Worm (Caenorhabditis elegans) whole organism, mixed stage, embryonic: Measurements from ENCODE around the gene nspc-15.

Experiments
- blmp-1 ChIP-seq: fragments of 150-350 bp; optimal IDR thresholded peaks from 2 replicates; lab custom pipeline; 2014; ENCODE audit warnings: missing biosample characterization, missing genetic modification characterization
- ceh-39 ChIP-seq: fragments of 150-350 bp; optimal IDR thresholded peaks from 2 replicates; lab custom pipeline; 2014; ENCODE audit warnings: missing biosample characterization, missing genetic modification characterization
- ces-1 ChIP-seq: fragments of 150-350 bp; optimal IDR thresholded peaks from 2 replicates; lab custom pipeline; 2014; ENCODE audit warnings: missing biosample characterization, missing genetic modification reagents, missing genetic modification characterization
- elt-1 ChIP-seq: sonication (generic microtip); optimal IDR thresholded peaks from 2 replicates; lab custom pipeline; 2017; ENCODE audit warnings: missing genetic modification characterization, mild to moderate bottlenecking, missing compliant biosample characterization, antibody characterized with exemption, moderate library complexity, borderline replicate concordance; ENCODE audit not compliant: insufficient read depth
- ham-2 ChIP-seq: fragments of 200-800 bp; sonication (Bioruptor generic); optimal IDR thresholded peaks from 2 replicates; lab custom pipeline; 2018; ENCODE audit warnings: mild to moderate bottlenecking, missing genetic modification characterization, missing compliant biosample characterization
- lin-13 ChIP-seq: fragments of 150-350 bp; optimal IDR thresholded peaks from 2 replicates; lab custom pipeline; 2014; ENCODE audit warnings: missing biosample characterization, missing genetic modification characterization
- lin-32 ChIP-seq: fragments of 200-800 bp; sonication (Bioruptor generic); optimal IDR thresholded peaks from 2 replicates; lab custom pipeline; 2018; ENCODE audit warnings: mild to moderate bottlenecking, missing genetic modification characterization, missing compliant biosample characterization
- nhr-237 ChIP-seq: fragments of 150-350 bp; optimal IDR thresholded peaks from 2 replicates; lab custom pipeline; 2014; ENCODE audit warnings: missing biosample characterization, missing genetic modification characterization
- nhr-28 ChIP-seq: fragments of 150-350 bp; optimal IDR thresholded peaks from 2 replicates; lab custom pipeline; 2014; ENCODE audit warnings: missing biosample characterization, missing genetic modification characterization
- pha-4 ChIP-seq: fragments of 150-350 bp; optimal IDR thresholded peaks from 2 replicates; lab custom pipeline; 2018; ENCODE audit warnings: missing biosample characterization, missing genetic modification reagents, missing genetic modification characterization
- snpc-4 ChIP-seq: fragments of 150-350 bp; optimal IDR thresholded peaks from 2 replicates; lab custom pipeline; 2014; ENCODE audit warnings: missing biosample characterization, missing genetic modification characterization
- sptf-1 ChIP-seq: sonication (generic microtip); optimal IDR thresholded peaks from 2 replicates; lab custom pipeline; 2017; ENCODE audit warnings: mild to moderate bottlenecking, missing genetic modification characterization, moderate library complexity, missing compliant biosample characterization
- unc-39 ChIP-seq: fragments of 150-350 bp; optimal IDR thresholded peaks from 2 replicates; lab custom pipeline; 2014; ENCODE audit warnings: missing biosample characterization, missing genetic modification characterization
- unc-62 ChIP-seq: fragments of 150-350 bp; optimal IDR thresholded peaks from 2 replicates; lab custom pipeline; 2014; ENCODE audit warnings: missing biosample characterization, missing genetic modification reagents, missing genetic modification characterization

DNA sequence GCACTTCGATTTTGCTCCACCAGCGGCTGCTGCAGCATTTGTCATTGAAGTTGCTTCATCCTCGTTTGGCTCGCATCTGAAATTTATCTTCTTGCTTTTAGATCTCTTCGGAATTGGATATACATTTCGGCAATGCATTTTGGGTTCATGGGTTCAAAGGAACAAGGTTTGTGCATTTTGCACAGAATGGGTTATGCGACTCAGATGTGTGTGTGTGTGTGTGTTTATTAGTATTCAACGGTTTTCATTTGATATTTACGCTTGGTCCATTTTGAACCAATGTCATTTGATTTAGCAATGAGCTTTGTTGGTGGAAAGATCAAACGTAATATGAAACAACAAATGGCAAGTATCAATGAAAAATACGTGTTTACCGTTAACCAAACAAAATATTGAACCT is 15.2 kb downstream of the nspc-15 start:
- TF ChIP-seq lin-13 (tag; lab: Kevin White, UChicago) = no peak
- TF ChIP-seq nhr-28 (tag; lab: Kevin White, UChicago) = no peak
- no peak for TF ChIP-seq ces-1 (GFP tag; lab: Kevin White, UChicago)
- TF ChIP-seq blmp-1 (tag; lab: Kevin White, UChicago) = no peak
- no peak for TF ChIP-seq unc-62
- TF ChIP-seq ham-2 (GFP tag; lab: Kevin White, UChicago) = no peak
- no peak for TF ChIP-seq lin-32 (GFP tag; lab: Kevin White, UChicago)
- TF ChIP-seq ceh-39 (tag; lab: Kevin White, UChicago) = no peak
- TF ChIP-seq elt-1 (tag; lab: Kevin White, UChicago) = no peak
- TF ChIP-seq nhr-237 = no peak
- no peak for TF ChIP-seq unc-39 (tag; lab: Kevin White, UChicago)
- no peak for TF ChIP-seq snpc-4 (tag; lab: Kevin White, UChicago)
- no peak for TF ChIP-seq pha-4 (tag; lab: Kevin White, UChicago)
- no peak for TF ChIP-seq sptf-1 (tag; lab: Kevin White, UChicago)
